Worm (Caenorhabditis elegans): Measurements from ENCODE around the gene K08F9.1.

ce11 chrV:15162697-15163096, 19.5 kb upstream of the K08F9.1 start, which contains the start of gene srz-11:
- no peak for TF ChIP-seq Y56A3A.18 (GFP tag; IDR thresholded peaks at IDR 0.05)
- TF ChIP-seq F37B4.10 (GFP tag; IDR thresholded peaks at IDR 0.05) = no peak
- no peak for TF ChIP-seq repo-1 (tag; optimal IDR thresholded peaks at IDR 0.05)
- no peak for TF ChIP-seq D2030.7 (GFP tag; IDR thresholded peaks at IDR 0.05)
- TF ChIP-seq sptf-2 (GFP tag; optimal IDR thresholded peaks at IDR 0.05) = no peak
